Worm (Caenorhabditis elegans) whole organism, midembryonic: ENCODE data around the gene F28F9.3.

Experiments used
- flt-1 ChIP-seq: fragments of 200-800 bp; sonication (Bioruptor generic); IDR thresholded peaks from 2 replicates; pipeline ENCODE4 v1.3.6; 2022; ENCODE audit warnings: missing genetic modification characterization, missing compliant biosample characterization
- ztf-23 ChIP-seq: fragments of 200-800 bp; sonication (Bioruptor generic); IDR thresholded peaks from 2 replicates; pipeline ENCODE4 v1.3.6; 2022; ENCODE audit warnings: missing genetic modification reagents, missing genetic modification characterization, missing compliant biosample characterization

DNA sequence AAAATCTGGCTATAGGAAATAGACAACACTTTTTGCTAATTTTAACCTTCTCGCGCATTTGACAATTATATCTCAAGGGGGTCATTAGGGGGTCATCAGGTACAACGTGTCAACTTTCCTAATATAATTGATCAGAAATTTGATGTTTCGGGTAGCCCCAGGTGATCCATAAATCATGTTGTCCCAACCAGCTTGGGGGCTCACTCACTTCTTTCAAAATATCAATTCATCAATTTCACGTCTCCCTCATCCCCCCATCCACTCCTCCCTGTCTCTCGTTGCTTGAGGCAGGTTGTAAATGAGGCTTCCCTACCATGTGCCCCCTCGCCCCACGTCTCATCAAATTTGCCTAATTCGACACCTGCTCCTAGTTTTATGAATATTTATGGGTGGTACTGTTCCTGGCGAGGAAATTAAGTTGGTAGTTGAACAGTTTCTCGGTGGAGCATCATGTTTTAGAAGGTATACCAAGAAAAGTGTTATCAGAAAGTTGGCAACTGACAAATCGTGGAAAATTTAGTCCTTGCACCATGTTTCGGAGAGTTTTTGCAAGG lies 31.4 kb downstream of the F28F9.3 start:
- no peak for TF ChIP-seq ztf-23 (GFP tag; lab: Robert Waterston, UW)
- no peak for TF ChIP-seq flt-1 (GFP tag; lab: Robert Waterston, UW)
